Fruit fly (Drosophila melanogaster): ENCODE results near the gene CG33286.

The CG33286 gene

DNA sequence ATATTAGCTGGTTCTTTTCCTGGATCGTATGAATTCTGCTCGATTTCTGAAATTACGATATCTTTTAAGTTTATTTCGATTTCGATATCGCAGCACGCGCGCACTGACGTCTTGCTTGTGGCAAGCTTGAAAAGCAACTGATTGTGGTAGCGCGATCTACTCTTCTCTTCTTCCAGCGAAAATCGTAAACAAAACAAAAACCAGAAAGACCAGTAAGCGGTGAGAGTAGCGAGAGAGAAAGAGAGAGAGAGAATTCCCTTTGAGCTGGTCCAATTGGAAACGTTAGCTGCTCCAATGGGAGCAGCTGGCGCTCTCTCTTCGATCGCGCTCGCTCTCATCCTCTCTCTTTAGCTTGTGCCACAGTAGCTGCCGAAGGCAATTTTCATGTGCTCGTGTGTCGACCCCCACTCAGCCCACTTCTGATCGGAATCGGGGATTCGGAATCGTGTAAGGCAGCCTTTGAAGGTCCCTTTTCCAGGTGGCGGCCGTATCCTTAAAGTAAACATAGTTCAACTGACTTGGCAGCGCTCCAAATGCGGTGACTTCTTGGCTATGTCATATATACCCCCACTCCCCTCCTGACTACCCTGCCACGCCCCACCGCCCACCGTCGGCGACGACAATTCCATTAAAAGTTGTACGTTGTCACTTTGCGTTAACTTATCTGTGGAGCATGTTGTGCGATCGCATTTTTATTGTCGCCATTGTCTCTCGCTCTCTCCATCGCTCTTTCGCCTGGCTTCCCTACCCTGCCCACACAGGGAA is 24.9 kb downstream of the CG33286 start, which contains the start of gene fng:
Gene fng (minus strand): TSS at position 142 of the 765 bp plus-strand sequence.
- no peak for TF ChIP-seq brk (GFP tag; optimal IDR thresholded peaks at IDR 0.05)
- TF ChIP-seq Vsx2 (GFP tag; optimal IDR thresholded peaks at IDR 0.05; ENCODE audit: partially characterized antibody), result peak; percentile 89
- peak; percentile 84 to 88 for TF ChIP-seq dl (GFP tag; optimal IDR thresholded peaks at IDR 0.05; ENCODE audit: insufficient read depth in 1 of 2, partially characterized antibody in 2 of 2)
- TF ChIP-seq Hnf4 (GFP tag; optimal IDR thresholded peaks at IDR 0.05), result peak; percentile 29
- peak; percentile 73 for TF ChIP-seq psq (GFP tag; optimal IDR thresholded peaks at IDR 0.05)
- no peak for TF ChIP-seq dsf (GFP tag; optimal IDR thresholded peaks at IDR 0.05; ENCODE audit: borderline replicate concordance)
- TF ChIP-seq jim (GFP tag; optimal IDR thresholded peaks at IDR 0.05), result no peak
- TF ChIP-seq N (GFP tag; optimal IDR thresholded peaks at IDR 0.05), result no peak
- TF ChIP-seq usp (GFP tag; optimal IDR thresholded peaks at IDR 0.05), result no peak
- peak; percentile 4 for TF ChIP-seq Hr83 (GFP tag; optimal IDR thresholded peaks at IDR 0.05; ENCODE audit: poor library complexity, severe bottlenecking)
- TF ChIP-seq Dif (GFP tag; optimal IDR thresholded peaks at IDR 0.05; ENCODE audit: partially characterized antibody), result peak; percentile 86

dm6 chr3L:20948404-20948803 is 26.1 kb downstream of the CG33286 start:
- TF ChIP-seq GATAd (GFP tag; optimal IDR thresholded peaks at IDR 0.05) (no peak), foxo (GFP tag; optimal IDR thresholded peaks at IDR 0.05) (peak in 1 of 2 experiments; percentile 24), Sp1 (GFP tag; optimal IDR thresholded peaks at IDR 0.05) (no peak), fru (GFP tag; optimal IDR thresholded peaks at IDR 0.05) (peak; percentile 23), Hnf4 (GFP tag; optimal IDR thresholded peaks at IDR 0.05) (no peak), br (GFP tag; optimal IDR thresholded peaks at IDR 0.05) (no peak), jim (GFP tag; optimal IDR thresholded peaks at IDR 0.05) (no peak), lola (GFP tag; optimal IDR thresholded peaks at IDR 0.05) (no peak), brk (GFP tag; optimal IDR thresholded peaks at IDR 0.05) (no peak), sage (GFP tag; optimal IDR thresholded peaks at IDR 0.05) (no peak), Rel (GFP tag; optimal IDR thresholded peaks at IDR 0.05) (no peak), Rel (tag; optimal IDR thresholded peaks at IDR 0.05) (no peak), woc (GFP tag; optimal IDR thresholded peaks at IDR 0.05) (peak; percentile 51), h (GFP tag; optimal IDR thresholded peaks at IDR 0.05) (no peak)

DNA sequence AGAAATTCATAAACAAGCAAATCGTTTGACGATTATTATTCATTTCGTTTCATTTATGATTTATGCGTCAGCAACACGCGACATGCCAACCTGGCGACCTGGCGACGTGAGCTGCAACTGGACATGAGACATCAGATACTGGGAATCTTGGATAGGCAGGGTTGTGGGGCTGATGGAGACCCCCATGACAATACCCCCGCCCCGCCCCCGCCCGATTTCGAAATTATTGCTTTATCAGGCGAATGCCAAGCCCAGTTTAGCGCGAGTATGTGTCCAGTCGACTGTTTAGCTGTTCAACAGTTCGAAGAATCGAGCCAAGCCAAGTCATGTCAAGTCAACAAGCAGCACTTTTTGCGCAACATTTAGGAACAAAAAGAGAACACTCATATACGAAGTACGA is 27.6 kb downstream of the CG33286 start:
- TF ChIP-seq Dfd (GFP tag; optimal IDR thresholded peaks at IDR 0.05) (peak; percentile 72), Jra (GFP tag; optimal IDR thresholded peaks at IDR 0.05) (no peak)

dm6 chr3L:20946054-20946453 is 28.4 kb downstream of the CG33286 start:
- no peak for TF ChIP-seq Hr78 (GFP tag; optimal IDR thresholded peaks at IDR 0.05)
- TF ChIP-seq brk (GFP tag; optimal IDR thresholded peaks at IDR 0.05), result no peak
- TF ChIP-seq Sp1 (GFP tag; optimal IDR thresholded peaks at IDR 0.05), result no peak
- TF ChIP-seq Rel (GFP tag; optimal IDR thresholded peaks at IDR 0.05), result no peak
- no peak for TF ChIP-seq Rel (tag; optimal IDR thresholded peaks at IDR 0.05)
- no peak for TF ChIP-seq jim (GFP tag; optimal IDR thresholded peaks at IDR 0.05)
- no peak for TF ChIP-seq lola (GFP tag; optimal IDR thresholded peaks at IDR 0.05)
- no peak for TF ChIP-seq ey (GFP tag; optimal IDR thresholded peaks at IDR 0.05)
- TF ChIP-seq CG32264 (GFP tag; optimal IDR thresholded peaks at IDR 0.05), result no peak
- no peak for TF ChIP-seq tai (GFP tag; optimal IDR thresholded peaks at IDR 0.05)
- no peak for TF ChIP-seq Hnf4 (GFP tag; optimal IDR thresholded peaks at IDR 0.05)
- no peak for TF ChIP-seq Dfd (GFP tag; optimal IDR thresholded peaks at IDR 0.05)
- no peak for TF ChIP-seq CG9705 (GFP tag; optimal IDR thresholded peaks at IDR 0.05)

- TF ChIP-seq HLH106 (tag; optimal IDR thresholded peaks at IDR 0.05) (no peak), Mio (GFP tag; optimal IDR thresholded peaks at IDR 0.05) (no peak), rgr (GFP tag; optimal IDR thresholded peaks at IDR 0.05) (no peak), OdsH (GFP tag; optimal IDR thresholded peaks at IDR 0.05) (peak; percentile 14), GATAd (GFP tag; optimal IDR thresholded peaks at IDR 0.05) (no peak), CG32264 (GFP tag; optimal IDR thresholded peaks at IDR 0.05) (no peak), pan (optimal IDR thresholded peaks at IDR 0.05) (no peak), Abd-B (GFP tag; optimal IDR thresholded peaks at IDR 0.05) (no peak), fru (GFP tag; optimal IDR thresholded peaks at IDR 0.05) (no peak), woc (GFP tag; optimal IDR thresholded peaks at IDR 0.05) (no peak), Vsx2 (GFP tag; optimal IDR thresholded peaks at IDR 0.05; ENCODE audit: partially characterized antibody) (no peak), dmrt93B (GFP tag; optimal IDR thresholded peaks at IDR 0.05) (no peak), Hr83 (GFP tag; optimal IDR thresholded peaks at IDR 0.05; ENCODE audit: poor library complexity, severe bottlenecking) (peak; percentile 43), brk (GFP tag; optimal IDR thresholded peaks at IDR 0.05) (no peak), ey (GFP tag; optimal IDR thresholded peaks at IDR 0.05) (no peak), usp (GFP tag; optimal IDR thresholded peaks at IDR 0.05) (no peak), Sp1 (GFP tag; optimal IDR thresholded peaks at IDR 0.05) (no peak), Hr78 (GFP tag; optimal IDR thresholded peaks at IDR 0.05) (no peak), Rel (GFP tag; optimal IDR thresholded peaks at IDR 0.05) (no peak), Rel (tag; optimal IDR thresholded peaks at IDR 0.05) (peak; percentile 2), dl (GFP tag; optimal IDR thresholded peaks at IDR 0.05; ENCODE audit: insufficient read depth in 1 of 2, partially characterized antibody in 2 of 2) (no peak), CG9705 (GFP tag; optimal IDR thresholded peaks at IDR 0.05) (no peak), jim (GFP tag; optimal IDR thresholded peaks at IDR 0.05) (no peak)
Measured at dm6 chr3L:20944180-20944579, 30.3 kb downstream of the CG33286 start.

Measured in whole organism, wandering third instar larva.